Comparison of ENCODE assay signal across 1 worm cellular context in the genomic region with DNA sequence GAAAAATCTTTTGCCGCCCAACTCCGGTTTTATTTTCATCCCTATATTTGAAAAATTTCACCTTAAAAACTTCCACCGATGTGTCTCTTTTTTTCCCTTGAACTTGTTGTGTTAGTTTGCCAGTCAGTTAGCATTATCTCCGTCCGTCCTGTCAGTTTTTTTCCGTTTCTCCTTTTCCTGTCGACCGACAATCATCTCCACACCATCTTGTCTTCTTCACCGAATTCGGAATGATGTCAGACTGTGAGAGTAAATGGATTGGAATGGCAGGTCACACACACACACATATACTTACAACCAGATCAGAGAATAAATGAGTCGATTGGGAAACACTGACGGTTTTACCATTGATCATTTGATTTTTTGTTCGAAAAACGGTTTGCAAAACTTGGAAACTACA.
TF ChIP-seq lines count a peak whose summit lies in the region.

No protein-coding gene starts in this region.

TF ChIP-seq in whole organism, L1 larva, 84 proteins besides CTCF, POLR2A, EP300 and RAD21 (continued from another document):
- no peak for TF ChIP-seq mdl-1 (tag; optimal IDR thresholded peaks at IDR 0.05; lab: Kevin White, UChicago)
- no peak for TF ChIP-seq zag-1 (tag; optimal IDR thresholded peaks at IDR 0.05; lab: Kevin White, UChicago)
- no peak for TF ChIP-seq swsn-7 (tag; optimal IDR thresholded peaks at IDR 0.05; lab: Kevin White, UChicago)
- TF ChIP-seq unc-98 (GFP tag; IDR thresholded peaks at IDR 0.05; lab: Robert Waterston, UW), result no peak
- TF ChIP-seq ceh-8 (GFP tag; optimal IDR thresholded peaks at IDR 0.05; lab: Kevin White, UChicago), result no peak
- TF ChIP-seq mab-9 (GFP tag; IDR thresholded peaks at IDR 0.05; lab: Robert Waterston, UW), result no peak
- TF ChIP-seq blmp-1 (tag; optimal IDR thresholded peaks at IDR 0.05; lab: Kevin White, UChicago), result peak; percentile 85
- TF ChIP-seq C34B4.2 (tag; optimal IDR thresholded peaks at IDR 0.05; lab: Kevin White, UChicago), result no peak
- peak; percentile 75 for TF ChIP-seq nhr-20 (tag; optimal IDR thresholded peaks at IDR 0.05; lab: Kevin White, UChicago)
- TF ChIP-seq unc-62 (GFP tag; optimal IDR thresholded peaks at IDR 0.05; lab: Kevin White, UChicago), result no peak
- TF ChIP-seq mef-2 (tag; optimal IDR thresholded peaks at IDR 0.05; lab: Kevin White, UChicago), result no peak
- no peak for TF ChIP-seq fkh-4 (tag; optimal IDR thresholded peaks at IDR 0.05; lab: Kevin White, UChicago; ENCODE audit: borderline replicate concordance)
- TF ChIP-seq lin-13 (GFP tag; optimal IDR thresholded peaks at IDR 0.05; lab: Kevin White, UChicago), result no peak
- TF ChIP-seq rnt-1 (tag; optimal IDR thresholded peaks at IDR 0.05; lab: Kevin White, UChicago), result no peak
- TF ChIP-seq lin-35 (GFP tag; optimal IDR thresholded peaks at IDR 0.05; lab: Kevin White, UChicago), result peak in 1 of 2 experiments; percentile 24
- peak; percentile 76 for TF ChIP-seq nhr-85 (tag; lab: Kevin White, UChicago)
- TF ChIP-seq ztf-4 (tag; optimal IDR thresholded peaks at IDR 0.05; lab: Kevin White, UChicago), result no peak
- TF ChIP-seq nhr-19 (GFP tag; conservative IDR thresholded peaks at IDR 0.05; lab: Robert Waterston, UW), result no peak
- TF ChIP-seq nhr-11 (tag; optimal IDR thresholded peaks at IDR 0.05; lab: Kevin White, UChicago), result no peak
- TF ChIP-seq vab-15 (tag; optimal IDR thresholded peaks at IDR 0.05; lab: Kevin White, UChicago), result peak; percentile 31
- no peak for TF ChIP-seq dpl-1 (GFP tag; optimal IDR thresholded peaks at IDR 0.05; lab: Kevin White, UChicago)
- TF ChIP-seq nhr-47 (tag; optimal IDR thresholded peaks at IDR 0.05; lab: Kevin White, UChicago), result no peak
- no peak for TF ChIP-seq ceh-63 (GFP tag; optimal IDR thresholded peaks at IDR 0.05; lab: Kevin White, UChicago)
- TF ChIP-seq nhr-90 (tag; optimal IDR thresholded peaks at IDR 0.05; lab: Kevin White, UChicago; ENCODE audit: poor library complexity), result peak; percentile 15
- TF ChIP-seq elt-3 (tag; optimal IDR thresholded peaks at IDR 0.05; lab: Kevin White, UChicago), result peak in 1 of 6 experiments; percentile 65
- no peak for TF ChIP-seq ceh-90 (tag; optimal IDR thresholded peaks at IDR 0.05; lab: Kevin White, UChicago)
- no peak for TF ChIP-seq xbp-1 (tag; optimal IDR thresholded peaks at IDR 0.05; lab: Kevin White, UChicago)
- no peak for TF ChIP-seq unc-30 (tag; optimal IDR thresholded peaks at IDR 0.05; lab: Kevin White, UChicago)
- TF ChIP-seq sptf-1 (tag; optimal IDR thresholded peaks at IDR 0.05; lab: Kevin White, UChicago), result no peak
- TF ChIP-seq pag-3 (tag; optimal IDR thresholded peaks at IDR 0.05; lab: Kevin White, UChicago; ENCODE audit: borderline replicate concordance, insufficient read depth), result peak; percentile 34
- TF ChIP-seq irx-1 (tag; optimal IDR thresholded peaks at IDR 0.05; lab: Kevin White, UChicago), result no peak
- TF ChIP-seq lin-39 (tag; optimal IDR thresholded peaks at IDR 0.05; lab: Kevin White, UChicago), result no peak
- TF ChIP-seq nhr-71 (tag; optimal IDR thresholded peaks at IDR 0.05; lab: Kevin White, UChicago), result no peak
- TF ChIP-seq nhr-237 (tag; optimal IDR thresholded peaks at IDR 0.05; lab: Kevin White, UChicago), result no peak
- no peak for TF ChIP-seq ceh-88 (GFP tag; IDR thresholded peaks at IDR 0.05; lab: Robert Waterston, UW)
- no peak for TF ChIP-seq nhr-28 (tag; optimal IDR thresholded peaks at IDR 0.05; lab: Kevin White, UChicago)
- TF ChIP-seq egl-13 (tag; optimal IDR thresholded peaks at IDR 0.05; lab: Kevin White, UChicago), result no peak
- no peak for TF ChIP-seq C04F5.9 (tag; optimal IDR thresholded peaks at IDR 0.05; lab: Kevin White, UChicago)
- no peak for TF ChIP-seq dsc-1 (tag; optimal IDR thresholded peaks at IDR 0.05; lab: Kevin White, UChicago)
- no peak for TF ChIP-seq grh-1 (GFP tag; IDR thresholded peaks at IDR 0.05; lab: Robert Waterston, UW)
- TF ChIP-seq ztf-11 (tag; optimal IDR thresholded peaks at IDR 0.05; lab: Kevin White, UChicago), result no peak
- TF ChIP-seq aly-2 (tag; optimal IDR thresholded peaks at IDR 0.05; lab: Kevin White, UChicago), result no peak
- TF ChIP-seq alr-1 (tag; optimal IDR thresholded peaks at IDR 0.05; lab: Kevin White, UChicago; ENCODE audit: borderline replicate concordance), result no peak
- no peak for TF ChIP-seq efl-1 (optimal IDR thresholded peaks at IDR 0.05; lab: Kevin White, UChicago)
- peak in 1 of 2 experiments; percentile 92 for TF ChIP-seq efl-1 (GFP tag; optimal IDR thresholded peaks at IDR 0.05 in 1 of 2; lab: Kevin White, UChicago)
- TF ChIP-seq ceh-82 (tag; optimal IDR thresholded peaks at IDR 0.05; lab: Kevin White, UChicago), result no peak
- TF ChIP-seq zip-4 (GFP tag; optimal IDR thresholded peaks at IDR 0.05; lab: Kevin White, UChicago), result no peak
- peak; percentile 65 for TF ChIP-seq snu-23 (GFP tag; optimal IDR thresholded peaks at IDR 0.05; lab: Kevin White, UChicago)
- no peak for TF ChIP-seq tlp-1 (tag; optimal IDR thresholded peaks at IDR 0.05; lab: Kevin White, UChicago)
- TF ChIP-seq ets-5 (GFP tag; IDR thresholded peaks at IDR 0.05; lab: Robert Waterston, UW), result no peak
- no peak for TF ChIP-seq fkh-10 (GFP tag; optimal IDR thresholded peaks at IDR 0.05; lab: Kevin White, UChicago)
- TF ChIP-seq elt-2 (tag; optimal IDR thresholded peaks at IDR 0.05; lab: Kevin White, UChicago), result no peak
- no peak for TF ChIP-seq lir-3 (tag; optimal IDR thresholded peaks at IDR 0.05; lab: Kevin White, UChicago; ENCODE audit: poor library complexity)
- no peak for TF ChIP-seq aha-1 (tag; optimal IDR thresholded peaks at IDR 0.05; lab: Kevin White, UChicago)
- TF ChIP-seq nhr-77 (tag; optimal IDR thresholded peaks at IDR 0.05; lab: Kevin White, UChicago), result no peak
- TF ChIP-seq hpl-2 (GFP tag; optimal IDR thresholded peaks at IDR 0.05; lab: Kevin White, UChicago), result no peak
- no peak for TF ChIP-seq F16B12.6 (tag; optimal IDR thresholded peaks at IDR 0.05; lab: Kevin White, UChicago)
- no peak for TF ChIP-seq fkh-8 (tag; optimal IDR thresholded peaks at IDR 0.05; lab: Kevin White, UChicago)
- peak; percentile 35 for TF ChIP-seq unc-130 (tag; optimal IDR thresholded peaks at IDR 0.05; lab: Kevin White, UChicago)
- TF ChIP-seq fos-1 (tag; optimal IDR thresholded peaks at IDR 0.05; lab: Kevin White, UChicago), result no peak
- no peak for TF ChIP-seq nhr-84 (tag; optimal IDR thresholded peaks at IDR 0.05; lab: Kevin White, UChicago)
- TF ChIP-seq mep-1 (tag; optimal IDR thresholded peaks at IDR 0.05; lab: Kevin White, UChicago), result peak; percentile 8
TF ChIP-seq in whole organism, L1 larva: peak in this region for 14.
